Fruit fly (Drosophila melanogaster): ENCODE data around the gene AnxB11.

The AnxB11 gene

dm6 chrX:16384843-16385726, 37.0 kb downstream of the AnxB11 start, which contains the start of the genes CG9992 and CG4239 (continued):
- TF ChIP-seq Stat92E (GFP tag; optimal IDR thresholded peaks at IDR 0.05), result no peak
- TF ChIP-seq slbo (GFP tag; IDR thresholded peaks at IDR 0.05), result peak; percentile 76
- peak; percentile 68 for TF ChIP-seq sens (GFP tag)
- TF ChIP-seq CG42726 (GFP tag; IDR thresholded peaks at IDR 0.05; ENCODE audit: partially characterized antibody), result peak; percentile 74
- peak; percentile 53 for TF ChIP-seq dmrt99B (tag; optimal IDR thresholded peaks at IDR 0.05)
- TF ChIP-seq so (GFP tag; IDR thresholded peaks at IDR 0.05), result no peak; the same call in 2 of the 3 replicates
- TF ChIP-seq fu2 (GFP tag; optimal IDR thresholded peaks at IDR 0.05), result peak; percentile 23
- no peak for TF ChIP-seq gsb (GFP tag; IDR thresholded peaks at IDR 0.05)
- TF ChIP-seq emc (GFP tag; optimal IDR thresholded peaks at IDR 0.05), result no peak
- peak; percentile 63; the same call in 1 of the 2 replicates for TF ChIP-seq al (GFP tag; IDR thresholded peaks at IDR 0.05)
- TF ChIP-seq mirr (GFP tag; optimal IDR thresholded peaks at IDR 0.05), result peak; percentile 5
- TF ChIP-seq CG7963 (GFP tag; IDR thresholded peaks at IDR 0.05; ENCODE audit: partially characterized antibody), result peak; percentile 55; the same call in 1 of the 3 replicates
- TF ChIP-seq E2f1 (GFP tag; IDR thresholded peaks at IDR 0.05), result peak; percentile 46; the same call in 1 of the 2 replicates
- peak; percentile 70; the same call in 2 of the 4 replicates for TF ChIP-seq Dll (GFP tag; IDR thresholded peaks at IDR 0.05; ENCODE audit: partially characterized antibody)
- peak in 1 of 2 experiments; percentile 57 for TF ChIP-seq Dfd (GFP tag; optimal IDR thresholded peaks at IDR 0.05)
- peak; percentile 77 for TF ChIP-seq grau (tag; optimal IDR thresholded peaks at IDR 0.05)
- 0 out of 3 replicates have a peak, but pooled peaks have one; percentile 9 for TF ChIP-seq ken (GFP tag; IDR thresholded peaks at IDR 0.05)
- TF ChIP-seq MESR4 (GFP tag; optimal IDR thresholded peaks at IDR 0.05), result no peak
- no peak for TF ChIP-seq Bteb2 (GFP tag; optimal IDR thresholded peaks at IDR 0.05)
- TF ChIP-seq CG11560 (tag; IDR thresholded peaks at IDR 0.05), result 0 out of 3 replicates have a peak, but pooled peaks have one; percentile 51
- TF ChIP-seq CG34224 (GFP tag; IDR thresholded peaks at IDR 0.05; ENCODE audit: partially characterized antibody), result no peak
- TF ChIP-seq cato (GFP tag; optimal IDR thresholded peaks at IDR 0.05; ENCODE audit: borderline replicate concordance), result peak; percentile 4
- TF ChIP-seq fru (optimal IDR thresholded peaks at IDR 0.05), result no peak
- no peak for TF ChIP-seq vfl (GFP tag; optimal IDR thresholded peaks at IDR 0.05)
- TF ChIP-seq CG7987 (GFP tag; optimal IDR thresholded peaks at IDR 0.05), result no peak
- TF ChIP-seq dimm (GFP tag; IDR thresholded peaks at IDR 0.05), result no peak
- no peak for TF ChIP-seq hth (optimal IDR thresholded peaks at IDR 0.05)
- peak; percentile 40; the same call in 1 of the 3 replicates for TF ChIP-seq Aef1 (GFP tag; IDR thresholded peaks at IDR 0.05)
- TF ChIP-seq Jarid2 (GFP tag; optimal IDR thresholded peaks at IDR 0.05), result no peak
- peak; percentile 80 for TF ChIP-seq CG12659 (GFP tag; optimal IDR thresholded peaks at IDR 0.05)
- TF ChIP-seq H15 (GFP tag; IDR thresholded peaks at IDR 0.05), result no peak
- TF ChIP-seq ash1 (GFP tag; optimal IDR thresholded peaks at IDR 0.05), result no peak
- TF ChIP-seq inv (GFP tag; IDR thresholded peaks at IDR 0.05; ENCODE audit: partially characterized antibody), result 0 out of 2 replicates have a peak, but pooled peaks have one; percentile 42
- no peak for TF ChIP-seq ase (GFP tag; IDR thresholded peaks at IDR 0.05)
- TF ChIP-seq CG17361 (GFP tag; IDR thresholded peaks at IDR 0.05), result peak; percentile 85
- TF ChIP-seq Antp (GFP tag; optimal IDR thresholded peaks at IDR 0.05), result peak; percentile 36
- no peak for TF ChIP-seq CG8359 (GFP tag; optimal IDR thresholded peaks at IDR 0.05; ENCODE audit: borderline replicate concordance)
- TF ChIP-seq CG7556 (GFP tag; optimal IDR thresholded peaks at IDR 0.05), result peak; percentile 4
- no peak for TF ChIP-seq CG1529 (GFP tag; optimal IDR thresholded peaks at IDR 0.05)
- TF ChIP-seq CG11247 (GFP tag; IDR thresholded peaks at IDR 0.05), result peak; percentile 24; the same call in 1 of the 2 replicates
- TF ChIP-seq CG17328 (GFP tag; IDR thresholded peaks at IDR 0.05), result 0 out of 2 replicates have a peak, but pooled peaks have one; percentile 16
- no peak for TF ChIP-seq CG34376 (GFP tag; optimal IDR thresholded peaks at IDR 0.05)
- TF ChIP-seq CG2712 (tag; optimal IDR thresholded peaks at IDR 0.05), result peak; percentile 74
- TF ChIP-seq CG10147 (GFP tag; optimal IDR thresholded peaks at IDR 0.05), result peak; percentile 13
- peak in 1 of 2 experiments; percentile 7 for TF ChIP-seq crp (GFP tag; optimal IDR thresholded peaks at IDR 0.05)
- TF ChIP-seq Sry-β (GFP tag; optimal IDR thresholded peaks at IDR 0.05), result no peak
- TF ChIP-seq sima (GFP tag; optimal IDR thresholded peaks at IDR 0.05), result no peak
- TF ChIP-seq C15 (GFP tag; IDR thresholded peaks at IDR 0.05), result no peak

Measured in whole organism, embryonic.